Worm (Caenorhabditis elegans) whole organism, mixed stage, embryonic: ENCODE data around the gene osm-1.

Source experiments
- bed-3 ChIP-seq: fragments of 200-800 bp; sonication (Bioruptor generic); optimal IDR thresholded peaks from 3 replicates; lab custom pipeline; 2018; ENCODE audit warnings: mild to moderate bottlenecking, missing genetic modification characterization, moderate library complexity, missing compliant biosample characterization
- blmp-1 ChIP-seq: fragments of 150-350 bp; optimal IDR thresholded peaks from 2 replicates; lab custom pipeline; 2014; ENCODE audit warnings: missing biosample characterization, missing genetic modification characterization
- ceh-39 ChIP-seq: fragments of 150-350 bp; optimal IDR thresholded peaks from 2 replicates; lab custom pipeline; 2014; ENCODE audit warnings: missing biosample characterization, missing genetic modification characterization
- ceh-43 ChIP-seq: fragments of 200-800 bp; sonication (Bioruptor generic); optimal IDR thresholded peaks from 2 replicates; lab custom pipeline; 2018; ENCODE audit warnings: mild to moderate bottlenecking, missing genetic modification characterization, moderate library complexity, missing compliant biosample characterization
- ces-1 ChIP-seq: fragments of 150-350 bp; optimal IDR thresholded peaks from 2 replicates; lab custom pipeline; 2014; ENCODE audit warnings: missing biosample characterization, missing genetic modification reagents, missing genetic modification characterization
- cnd-1 ChIP-seq: fragments of 200-800 bp; sonication (Bioruptor generic); optimal IDR thresholded peaks from 2 replicates; lab custom pipeline; 2018; ENCODE audit warnings: mild to moderate bottlenecking, missing genetic modification characterization, missing compliant biosample characterization
- drap-1 ChIP-seq: fragments of 200-800 bp; sonication (Bioruptor generic); optimal IDR thresholded peaks from 3 replicates; lab custom pipeline; 2018; ENCODE audit warnings: mild to moderate bottlenecking, missing genetic modification characterization, missing compliant biosample characterization
- elt-1 ChIP-seq: sonication (generic microtip); optimal IDR thresholded peaks from 2 replicates; lab custom pipeline; 2017; ENCODE audit warnings: missing genetic modification characterization, mild to moderate bottlenecking, missing compliant biosample characterization, antibody characterized with exemption, moderate library complexity, borderline replicate concordance; ENCODE audit not compliant: insufficient read depth
- elt-3 ChIP-seq: fragments of 150-350 bp; optimal IDR thresholded peaks from 2 replicates; lab custom pipeline; 2014; ENCODE audit warnings: missing biosample characterization, missing genetic modification characterization
- flh-1 ChIP-seq: fragments of 200-800 bp; sonication (Bioruptor generic); optimal IDR thresholded peaks from 2 replicates; lab custom pipeline; 2018; ENCODE audit warnings: mild to moderate bottlenecking, missing genetic modification characterization, moderate library complexity, missing compliant biosample characterization
- ham-2 ChIP-seq: fragments of 200-800 bp; sonication (Bioruptor generic); optimal IDR thresholded peaks from 2 replicates; lab custom pipeline; 2018; ENCODE audit warnings: mild to moderate bottlenecking, missing genetic modification characterization, missing compliant biosample characterization
- lin-13 ChIP-seq: fragments of 150-350 bp; optimal IDR thresholded peaks from 2 replicates; lab custom pipeline; 2014; ENCODE audit warnings: missing biosample characterization, missing genetic modification characterization
- lin-32 ChIP-seq: fragments of 200-800 bp; sonication (Bioruptor generic); optimal IDR thresholded peaks from 2 replicates; lab custom pipeline; 2018; ENCODE audit warnings: mild to moderate bottlenecking, missing genetic modification characterization, missing compliant biosample characterization
- mab-5 ChIP-seq: fragments of 150-350 bp; optimal IDR thresholded peaks from 2 replicates; lab custom pipeline; 2014; ENCODE audit warnings: missing biosample characterization, missing genetic modification characterization
- mep-1 ChIP-seq: fragments of 150-350 bp; optimal IDR thresholded peaks from 2 replicates; lab custom pipeline; 2017; ENCODE audit warnings: missing biosample characterization, missing genetic modification reagents, missing genetic modification characterization, inconsistent platforms
- nhr-12 ChIP-seq: fragments of 150-350 bp; optimal IDR thresholded peaks from 2 replicates; lab custom pipeline; 2014; ENCODE audit warnings: missing biosample characterization, missing genetic modification characterization
- nhr-2 ChIP-seq: fragments of 150-350 bp; optimal IDR thresholded peaks from 2 replicates; lab custom pipeline; 2014; ENCODE audit warnings: missing biosample characterization, missing genetic modification characterization
- nhr-28 ChIP-seq: fragments of 150-350 bp; optimal IDR thresholded peaks from 2 replicates; lab custom pipeline; 2014; ENCODE audit warnings: missing biosample characterization, missing genetic modification characterization
- nhr-76 ChIP-seq: sonication (generic microtip); optimal IDR thresholded peaks from 2 replicates; lab custom pipeline; 2017; ENCODE audit warnings: missing biosample characterization, missing genetic modification characterization
- pha-4 ChIP-seq: fragments of 150-350 bp; optimal IDR thresholded peaks from 2 replicates; lab custom pipeline; 2018; ENCODE audit warnings: missing biosample characterization, missing genetic modification reagents, missing genetic modification characterization
- sem-2 ChIP-seq: fragments of 200-800 bp; sonication (Bioruptor generic); optimal IDR thresholded peaks from 2 replicates; lab custom pipeline; 2018; ENCODE audit warnings: mild to moderate bottlenecking, missing genetic modification characterization, missing compliant biosample characterization
- snpc-4 ChIP-seq: fragments of 150-350 bp; optimal IDR thresholded peaks from 2 replicates; lab custom pipeline; 2014; ENCODE audit warnings: missing biosample characterization, missing genetic modification characterization
- sptf-1 ChIP-seq: sonication (generic microtip); optimal IDR thresholded peaks from 2 replicates; lab custom pipeline; 2017; ENCODE audit warnings: mild to moderate bottlenecking, missing genetic modification characterization, moderate library complexity, missing compliant biosample characterization
- unc-120 ChIP-seq: sonication (generic microtip); optimal IDR thresholded peaks from 2 replicates; lab custom pipeline; 2017; ENCODE audit warnings: missing genetic modification characterization, missing compliant biosample characterization; ENCODE audit not compliant: poor library complexity, severe bottlenecking
- unc-39 ChIP-seq: fragments of 150-350 bp; optimal IDR thresholded peaks from 2 replicates; lab custom pipeline; 2014; ENCODE audit warnings: missing biosample characterization, missing genetic modification characterization
- zip-8 ChIP-seq: fragments of 150-350 bp; optimal IDR thresholded peaks from 2 replicates; lab custom pipeline; 2014; ENCODE audit warnings: missing biosample characterization, missing genetic modification characterization
- ztf-11 ChIP-seq: fragments of 150-350 bp; optimal IDR thresholded peaks from 2 replicates; lab custom pipeline; 2014; ENCODE audit warnings: missing biosample characterization, missing genetic modification characterization

The osm-1 gene

ce11 chrX:16566358-16566757 lies 25.9 kb downstream of the osm-1 start:
- TF ChIP-seq snpc-4 (tag; lab: Kevin White, UChicago) = no peak
- no peak for TF ChIP-seq sem-2
- no peak for TF ChIP-seq mab-5
- no peak for TF ChIP-seq zip-8
- TF ChIP-seq, all 35 proteins: peak for 0

- no peak for TF ChIP-seq unc-120 (tag; lab: Kevin White, UChicago)
- no peak for TF ChIP-seq ces-1 (GFP tag; lab: Kevin White, UChicago)
- TF ChIP-seq ceh-39 (tag; lab: Kevin White, UChicago) = no peak
- no peak for TF ChIP-seq pha-4 (tag; lab: Kevin White, UChicago)
- TF ChIP-seq lin-32 (GFP tag; lab: Kevin White, UChicago) = no peak
- no peak for TF ChIP-seq ceh-43
These were observed 31.4 kb downstream of the osm-1 start for ce11 chrX:16571877-16572276.

- no peak for TF ChIP-seq flh-1 (GFP tag; lab: Kevin White, UChicago)
- no peak for TF ChIP-seq nhr-76 (tag; lab: Kevin White, UChicago)
- TF ChIP-seq snpc-4 (tag; lab: Kevin White, UChicago) = no peak
- TF ChIP-seq blmp-1 (tag; lab: Kevin White, UChicago) = no peak
These were observed 33.8 kb downstream of the osm-1 start for ce11 chrX:16574303-16574702.

- TF ChIP-seq unc-120 (tag; lab: Kevin White, UChicago) (no peak), unc-39 (tag; lab: Kevin White, UChicago) (no peak), lin-13 (tag; lab: Kevin White, UChicago) (no peak), elt-3 (tag; lab: Kevin White, UChicago) (no peak), ham-2 (no peak), mep-1 (no peak), pha-4 (tag; lab: Kevin White, UChicago) (no peak), sem-2 (no peak), bed-3 (GFP tag; lab: Kevin White, UChicago) (no peak)
These were observed 34.8 kb downstream of the osm-1 start for ce11 chrX:16575262-16575661.

ce11 chrX:16579303-16579795 lies 38.9 kb downstream of the osm-1 start, which contains the start of gene ser-1:
TSS of gene ser-1 (plus strand) at chrX:16579745.
- TF ChIP-seq ceh-39 (tag; lab: Kevin White, UChicago) (no peak), elt-1 (tag; lab: Kevin White, UChicago) (no peak), sptf-1 (tag; lab: Kevin White, UChicago) (no peak), nhr-28 (no peak)

ce11 chrX:16588102-16588501 lies 47.6 kb downstream of the osm-1 start:
- TF ChIP-seq cnd-1 (tag; lab: Kevin White, UChicago) = no peak
- TF ChIP-seq ces-1 (GFP tag; lab: Kevin White, UChicago) = peak; percentile 36

ce11 chrX:16590230-16590629 lies 49.8 kb downstream of the osm-1 start:
- no peak for TF ChIP-seq pha-4 (tag; lab: Kevin White, UChicago)
- no peak for TF ChIP-seq unc-120 (tag; lab: Kevin White, UChicago)
- TF ChIP-seq drap-1 (GFP tag; lab: Kevin White, UChicago) = no peak
- TF ChIP-seq nhr-2 = no peak
- no peak for TF ChIP-seq ztf-11 (tag; lab: Kevin White, UChicago)
- no peak for TF ChIP-seq blmp-1 (tag; lab: Kevin White, UChicago)
- TF ChIP-seq snpc-4 (tag; lab: Kevin White, UChicago) = no peak
- no peak for TF ChIP-seq flh-1 (GFP tag; lab: Kevin White, UChicago)
- no peak for TF ChIP-seq nhr-12 (tag; lab: Kevin White, UChicago)
- TF ChIP-seq ham-2 = no peak
- TF ChIP-seq lin-13 (tag; lab: Kevin White, UChicago) = no peak
- no peak for TF ChIP-seq mab-5
- TF ChIP-seq mep-1 = no peak
- TF ChIP-seq unc-39 (tag; lab: Kevin White, UChicago) = no peak
- no peak for TF ChIP-seq nhr-28
